Worm (Caenorhabditis elegans): ENCODE data around the gene mrps-31.
A peak's percentile ranks its signal among the peaks of the same experiment; 100 is the strongest.

mrps-31 gene

ce11 chrIII:3619621-3620261 lies 10.4 kb downstream of the mrps-31 start (continued):
- TF ChIP-seq cebp-1 (GFP tag; IDR thresholded peaks at IDR 0.05) = no peak
- peak; percentile 34 for TF ChIP-seq cebp-1 (tag; optimal IDR thresholded peaks at IDR 0.05)
- peak; percentile 89 for TF ChIP-seq hmg-1.2 (GFP tag; IDR thresholded peaks at IDR 0.05)

DNA sequence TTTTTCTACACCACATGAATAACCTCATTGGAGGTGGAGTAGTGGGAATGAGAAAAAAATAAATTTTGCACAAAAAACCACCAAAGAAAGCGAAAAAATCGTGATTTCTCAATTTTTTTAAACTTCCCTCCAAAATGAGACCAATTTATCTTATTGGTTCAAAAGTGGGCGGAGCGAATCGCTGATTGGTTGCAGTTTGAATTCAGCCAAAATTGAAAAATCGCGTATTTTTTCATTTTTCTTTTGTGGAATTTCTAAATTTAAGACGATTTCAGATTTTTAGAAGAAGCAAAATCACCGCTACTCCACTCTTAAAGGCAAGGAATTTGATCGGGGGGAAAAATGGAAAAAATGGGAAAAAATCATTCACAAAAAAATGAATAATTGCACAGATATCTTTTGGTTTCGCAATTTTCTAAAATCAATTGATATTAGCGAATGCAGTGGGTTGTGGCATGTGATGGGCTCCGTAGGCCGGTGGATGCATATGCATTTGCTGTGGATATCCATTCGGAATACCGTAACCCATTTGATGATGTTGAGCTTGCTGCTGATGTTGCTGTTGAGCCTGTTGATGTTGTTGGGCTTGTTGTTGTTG lies 17.2 kb downstream of the mrps-31 start:
- TF ChIP-seq ceh-100 (GFP tag; IDR thresholded peaks at IDR 0.05) (no peak), nfyb-1 (GFP tag; IDR thresholded peaks at IDR 0.05) (peak; percentile 47; the same call in 1 of the 2 replicates)

DNA sequence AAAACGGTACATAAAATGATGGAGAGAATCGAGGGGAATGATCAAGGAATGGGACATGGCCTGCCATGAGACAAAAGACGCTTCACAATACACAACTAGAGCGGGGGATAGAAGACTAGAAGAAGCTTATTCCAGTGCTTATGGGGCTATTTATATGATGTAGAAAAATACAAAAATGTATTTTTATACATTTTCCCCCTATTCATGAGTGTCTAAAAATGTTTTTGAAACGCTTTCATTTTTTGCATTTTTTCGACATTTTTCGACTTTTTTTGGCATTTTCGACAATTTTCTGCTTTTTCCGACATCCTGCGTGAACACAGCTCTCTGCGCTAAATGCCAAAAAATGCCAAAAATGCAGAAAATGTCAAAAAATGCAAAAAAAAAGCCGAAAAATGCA lies 17.8 kb downstream of the mrps-31 start:
- TF ChIP-seq lag-1 (GFP tag; IDR thresholded peaks at IDR 0.05) (no peak), pbrm-1 (GFP tag; IDR thresholded peaks at IDR 0.05) (peak; percentile 33; the same call in 1 of the 2 replicates)

DNA sequence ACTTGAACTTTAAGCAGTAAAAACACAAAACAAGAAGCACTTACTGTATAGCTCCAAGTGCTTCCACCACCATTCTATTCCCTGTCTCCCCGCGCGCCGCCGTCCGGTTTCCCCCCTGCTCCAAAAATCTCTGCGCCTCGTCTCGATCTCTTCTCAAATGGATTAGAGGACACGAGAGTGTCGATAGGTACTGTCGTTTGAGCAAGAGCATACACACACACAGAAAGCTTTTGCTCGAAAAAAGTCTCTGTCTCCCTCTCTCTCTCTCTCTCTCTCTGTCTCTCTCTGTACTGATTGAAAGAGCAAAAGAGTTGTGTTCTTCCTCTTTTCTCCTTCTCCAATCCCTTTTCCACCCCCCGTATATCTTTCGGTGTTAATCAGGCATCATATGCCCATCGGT lies 24.5 kb downstream of the mrps-31 start:
- TF ChIP-seq ceh-40 (GFP tag; IDR thresholded peaks at IDR 0.05) (no peak), zfh-2 (GFP tag; conservative IDR thresholded peaks at IDR 0.05) (peak; percentile 67)

ce11 chrIII:3601271-3601670 lies 28.9 kb downstream of the mrps-31 start:
- TF ChIP-seq B0261.1 (tag; optimal IDR thresholded peaks at IDR 0.05) = no peak
- peak; percentile 52 for TF ChIP-seq zfh-2 (GFP tag; conservative IDR thresholded peaks at IDR 0.05)
- no peak for TF ChIP-seq ztf-26 (tag; optimal IDR thresholded peaks at IDR 0.05)
- TF ChIP-seq sdz-38 (tag; optimal IDR thresholded peaks at IDR 0.05) = no peak
- TF ChIP-seq bed-1 (GFP tag; IDR thresholded peaks at IDR 0.05) = no peak
- peak; percentile 37; the same call in 1 of the 2 replicates for TF ChIP-seq dox-1 (GFP tag; IDR thresholded peaks at IDR 0.05)
- TF ChIP-seq F22D6.2 (tag; optimal IDR thresholded peaks at IDR 0.05) = no peak
- TF ChIP-seq hmg-1.2 (GFP tag; IDR thresholded peaks at IDR 0.05) = peak; percentile 77

- TF ChIP-seq hrde-1 (tag; optimal IDR thresholded peaks at IDR 0.05; ENCODE audit: borderline replicate concordance) (no peak), nfyb-1 (GFP tag; IDR thresholded peaks at IDR 0.05) (peak; percentile 68; the same call in 1 of the 2 replicates), rpc-1 (optimal IDR thresholded peaks at IDR 0.05) (no peak), rpc-1 (tag; optimal IDR thresholded peaks at IDR 0.05) (no peak)
Observed at ce11 chrIII:3594681-3595080, 35.5 kb downstream of the mrps-31 start.

DNA sequence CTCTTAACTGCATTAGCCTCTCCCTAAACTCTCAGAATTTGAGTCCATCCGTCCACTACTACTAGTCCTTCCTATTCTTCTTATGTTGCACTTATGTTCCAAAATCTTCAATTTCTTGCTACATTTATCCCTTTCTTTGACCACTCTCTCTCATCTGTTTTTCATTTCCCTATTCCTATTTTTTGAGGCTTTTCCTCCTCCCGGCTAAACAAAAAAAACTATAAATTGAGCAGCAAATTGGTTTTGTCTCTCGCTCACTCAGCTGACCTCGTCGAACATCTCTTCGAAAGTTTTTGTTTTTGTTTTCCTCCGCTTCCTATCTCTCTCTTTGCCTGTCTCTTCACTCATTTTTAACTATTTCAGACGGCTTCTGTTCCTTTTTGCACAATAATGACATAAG lies 39.8 kb downstream of the mrps-31 start, which contains the start of gene ptp-1:
Gene ptp-1 (plus strand): TSS at position 358 of the 400 bp plus-strand sequence.
- no peak for TF ChIP-seq B0336.3 (GFP tag; IDR thresholded peaks at IDR 0.05)
- no peak for TF ChIP-seq nhr-120 (GFP tag; IDR thresholded peaks at IDR 0.05)
- TF ChIP-seq lin-35 (GFP tag; optimal IDR thresholded peaks at IDR 0.05) = no peak
- no peak for TF ChIP-seq athp-1 (tag; optimal IDR thresholded peaks at IDR 0.05)
- no peak for TF ChIP-seq him-1 (tag; optimal IDR thresholded peaks at IDR 0.05)
- TF ChIP-seq dox-1 (GFP tag; IDR thresholded peaks at IDR 0.05) = no peak
- TF ChIP-seq madf-3 (GFP tag; IDR thresholded peaks at IDR 0.05) = no peak
- TF ChIP-seq F39B2.1 (GFP tag; IDR thresholded peaks at IDR 0.05) = no peak

- TF ChIP-seq madf-10 (tag; optimal IDR thresholded peaks at IDR 0.05) (no peak), K12H6.12 (tag; optimal IDR thresholded peaks at IDR 0.05) (no peak), sdz-38 (tag; optimal IDR thresholded peaks at IDR 0.05) (no peak), attf-6 (GFP tag; IDR thresholded peaks at IDR 0.05) (no peak), unc-130 (GFP tag; optimal IDR thresholded peaks at IDR 0.05) (no peak), mes-4 (tag; optimal IDR thresholded peaks at IDR 0.05) (no peak), madf-6 (GFP tag; IDR thresholded peaks at IDR 0.05) (no peak)
Observed at ce11 chrIII:3588183-3588582, 42.0 kb downstream of the mrps-31 start.
